Fruit fly (Drosophila melanogaster) whole organism, embryonic: ENCODE results near the gene scrt.

Experiments used
- ATbp ChIP-seq: fragments of 200-800 bp; sonication (Bioruptor generic); optimal IDR thresholded peaks from 2 replicates; lab custom pipeline; 2017; ENCODE audit warnings: missing biosample characterization, mild to moderate bottlenecking, missing genetic modification characterization, missing genetic modification reagents
- Ada2b ChIP-seq: fragments of 200-800 bp; sonication (Bioruptor generic); IDR thresholded peaks from 2 replicates; pipeline ENCODE4 v1.3.6; 2022; ENCODE audit warnings: missing biosample characterization, missing genetic modification characterization
- Atf6 ChIP-seq: fragments of 200-800 bp; sonication (Bioruptor generic); IDR thresholded peaks from 2 replicates; pipeline ENCODE4 v1.3.6; 2022; ENCODE audit warnings: missing biosample characterization, missing genetic modification characterization
- CG10959 ChIP-seq: fragments of 200-800 bp; sonication (Bioruptor generic); IDR thresholded peaks from 2 replicates; pipeline ENCODE4 v1.3.6; 2022; ENCODE audit warnings: missing biosample characterization, missing genetic modification characterization
- CG10979 ChIP-seq: fragments of 200-800 bp; sonication (Bioruptor generic); optimal IDR thresholded peaks from 2 replicates; lab custom pipeline; 2018; ENCODE audit warnings: missing biosample characterization, mild to moderate bottlenecking, missing genetic modification characterization, moderate library complexity
- CG11247 ChIP-seq: fragments of 200-800 bp; sonication (Bioruptor generic); IDR thresholded peaks from 2 replicates; pipeline ENCODE4 v1.3.6; 2022; ENCODE audit warnings: missing biosample characterization, missing genetic modification characterization
- CG11560 ChIP-seq: fragments of 200-800 bp; sonication (Bioruptor generic); IDR thresholded peaks from 3 replicates; pipeline ENCODE4 v1.3.6; 2022; ENCODE audit warnings: missing biosample characterization, missing genetic modification characterization
- CG12942 ChIP-seq: fragments of 200-800 bp; sonication (Bioruptor generic); optimal IDR thresholded peaks from 3 replicates; lab custom pipeline; 2016; ENCODE audit warnings: missing biosample characterization, missing genetic modification characterization
- CG16813 ChIP-seq: fragments of 200-800 bp; sonication (Bioruptor generic); IDR thresholded peaks from 3 replicates; pipeline ENCODE4 v1.3.6; 2022; ENCODE audit warnings: missing biosample characterization, missing genetic modification characterization; ENCODE audit not compliant: partially characterized antibody
- CG17328 ChIP-seq: fragments of 200-800 bp; sonication (Bioruptor generic); IDR thresholded peaks from 2 replicates; pipeline ENCODE4 v1.3.6; 2022; ENCODE audit warnings: missing biosample characterization, missing genetic modification characterization
- CG17361 ChIP-seq: fragments of 200-800 bp; sonication (Bioruptor generic); IDR thresholded peaks from 3 replicates; pipeline ENCODE4 v1.3.6; 2022; ENCODE audit warnings: missing biosample characterization, missing genetic modification characterization
- CG17385 ChIP-seq: fragments of 200-800 bp; sonication (Bioruptor generic); optimal IDR thresholded peaks from 3 replicates; lab custom pipeline; 2018; ENCODE audit warnings: missing biosample characterization, mild to moderate bottlenecking, missing genetic modification characterization
- CG3407 ChIP-seq: fragments of 200-800 bp; sonication (Bioruptor generic); optimal IDR thresholded peaks from 2 replicates; lab custom pipeline; 2018; ENCODE audit warnings: missing biosample characterization, mild to moderate bottlenecking, missing genetic modification characterization
- CG4707 ChIP-seq: fragments of 200-800 bp; sonication (Bioruptor generic); optimal IDR thresholded peaks from 2 replicates; lab custom pipeline; 2018; ENCODE audit warnings: missing biosample characterization, mild to moderate bottlenecking, missing genetic modification characterization, moderate library complexity
- CG4730 ChIP-seq: fragments of 200-800 bp; sonication (Bioruptor generic); IDR thresholded peaks from 2 replicates; pipeline ENCODE4 v1.3.6; 2022; ENCODE audit warnings: missing biosample characterization, missing genetic modification characterization
- CG8359 ChIP-seq: fragments of 200-800 bp; sonication (Bioruptor generic); optimal IDR thresholded peaks from 2 replicates; lab custom pipeline; 2017; ENCODE audit warnings: missing biosample characterization, mild to moderate bottlenecking, missing genetic modification characterization, borderline replicate concordance
- CG8765 ChIP-seq: fragments of 200-800 bp; sonication (Bioruptor generic); IDR thresholded peaks from 2 replicates; pipeline ENCODE4 v1.3.6; 2022; ENCODE audit warnings: missing biosample characterization, missing genetic modification characterization
- CHES-1-like ChIP-seq: fragments of 200-800 bp; sonication (Bioruptor generic); optimal IDR thresholded peaks from 2 replicates; lab custom pipeline; 2016; ENCODE audit warnings: missing biosample characterization, missing genetic modification characterization
- CTCF ChIP-seq: fragments of 200-800 bp; sonication (Bioruptor generic); optimal IDR thresholded peaks from 2 replicates; lab custom pipeline; 2017; ENCODE audit warnings: missing biosample characterization, mild to moderate bottlenecking, missing genetic modification characterization, moderate library complexity
- Chrac-16 ChIP-seq: fragments of 200-800 bp; sonication (Bioruptor generic); optimal IDR thresholded peaks from 3 replicates; lab custom pipeline; 2016; ENCODE audit warnings: missing biosample characterization, missing genetic modification characterization
- E2f2 ChIP-seq: fragments of 200-800 bp; sonication (Bioruptor generic); IDR thresholded peaks from 2 replicates; pipeline ENCODE4 v1.3.6; 2022; ENCODE audit warnings: missing biosample characterization, missing genetic modification characterization
- H2.0 ChIP-seq: fragments of 200-800 bp; sonication (Bioruptor generic); IDR thresholded peaks from 2 replicates; pipeline ENCODE4 v1.3.6; 2022; ENCODE audit warnings: missing biosample characterization, missing genetic modification characterization
- HLH54F ChIP-seq: fragments of 200-800 bp; sonication (Bioruptor generic); optimal IDR thresholded peaks from 3 replicates; lab custom pipeline; 2016; ENCODE audit warnings: missing biosample characterization, missing genetic modification characterization
- HLHmδ ChIP-seq: fragments of 200-800 bp; sonication (Bioruptor generic); optimal IDR thresholded peaks from 2 replicates; lab custom pipeline; 2018; ENCODE audit warnings: missing biosample characterization, mild to moderate bottlenecking, missing genetic modification characterization, moderate library complexity
- MESR4 ChIP-seq: fragments of 200-800 bp; sonication (Bioruptor generic); optimal IDR thresholded peaks from 2 replicates; lab custom pipeline; 2018; ENCODE audit warnings: missing biosample characterization, mild to moderate bottlenecking, missing genetic modification characterization, moderate library complexity
- NC2β ChIP-seq: fragments of 200-800 bp; sonication (Bioruptor generic); optimal IDR thresholded peaks from 2 replicates; lab custom pipeline; 2016; ENCODE audit warnings: missing biosample characterization, missing genetic modification characterization
- NFAT ChIP-seq: fragments of 200-800 bp; sonication (Bioruptor generic); IDR thresholded peaks from 2 replicates; pipeline ENCODE4 v1.3.6; 2022; ENCODE audit warnings: missing biosample characterization, missing genetic modification characterization
- Ravus ChIP-seq: fragments of 200-800 bp; sonication (Bioruptor generic); IDR thresholded peaks from 2 replicates; pipeline ENCODE4 v1.3.6; 2022; ENCODE audit warnings: missing biosample characterization, missing genetic modification characterization
- Rfx ChIP-seq: fragments of 200-800 bp; sonication (Bioruptor generic); IDR thresholded peaks from 2 replicates; pipeline ENCODE4 v1.3.6; 2022; ENCODE audit warnings: missing biosample characterization, missing genetic modification characterization
- Six4 ChIP-seq: fragments of 200-800 bp; sonication (Bioruptor generic); optimal IDR thresholded peaks from 2 replicates; lab custom pipeline; 2016; ENCODE audit warnings: missing biosample characterization, missing genetic modification characterization
- Trl ChIP-seq, 3 experiments: fragments of >200 bp in 2 of 3; fragments of 200-800 bp in 1 of 3; sonication (Bioruptor generic) in 1 of 3; optimal IDR thresholded peaks; 2 replicates in 1 of 3; 3 replicates in 2 of 3; lab custom pipeline; 2016 to 2017; ENCODE audit warnings: missing biosample characterization in 1 of 3, missing genetic modification characterization in 1 of 3
- abd-A ChIP-seq: fragments of 200-800 bp; sonication (Bioruptor generic); optimal IDR thresholded peaks from 3 replicates; lab custom pipeline; 2019; ENCODE audit warnings: missing biosample characterization, mild to moderate bottlenecking, missing genetic modification characterization, moderate library complexity
- bab2 ChIP-seq: fragments of 200-800 bp; sonication (Bioruptor generic); optimal IDR thresholded peaks from 2 replicates; lab custom pipeline; 2016; ENCODE audit warnings: missing biosample characterization, missing genetic modification characterization
- chif ChIP-seq, 2 experiments: fragments of 200-800 bp; sonication (Bioruptor generic); optimal IDR thresholded peaks; 3 replicates each; lab custom pipeline; 2016; ENCODE audit warnings: missing biosample characterization in 2 of 2, missing genetic modification characterization in 2 of 2
- croc ChIP-seq: fragments of 200-800 bp; sonication (Bioruptor generic); conservative IDR thresholded peaks from 3 replicates; pipeline ENCODE4 v1.3.6; 2022; ENCODE audit warnings: missing biosample characterization, missing genetic modification characterization
- danr ChIP-seq: fragments of 200-800 bp; sonication (Bioruptor generic); IDR thresholded peaks from 2 replicates; pipeline ENCODE4 v1.3.6; 2022; ENCODE audit warnings: missing biosample characterization, missing genetic modification characterization
- esg ChIP-seq: fragments of 200-800 bp; sonication (Bioruptor generic); conservative IDR thresholded peaks from 2 replicates; pipeline ENCODE4 v1.3.6; 2022; ENCODE audit warnings: missing biosample characterization, missing genetic modification characterization
- eve ChIP-seq, 2 experiments: fragments of >200 bp; optimal IDR thresholded peaks; 2 replicates each; lab custom pipeline; 2017; ENCODE audit warnings: missing biosample characterization in 2 of 2, missing genetic modification characterization in 2 of 2
- grau ChIP-seq: fragments of 200-800 bp; optimal IDR thresholded peaks from 3 replicates; lab custom pipeline; 2019; ENCODE audit warnings: missing biosample characterization, mild to moderate bottlenecking, missing genetic modification characterization, moderate library complexity
- odd ChIP-seq: fragments of 200-800 bp; sonication (Bioruptor generic); optimal IDR thresholded peaks from 2 replicates; lab custom pipeline; 2017; ENCODE audit warnings: missing biosample characterization, mild to moderate bottlenecking, missing genetic modification characterization
- pita ChIP-seq: fragments of 200-800 bp; sonication (Bioruptor generic); optimal IDR thresholded peaks from 2 replicates; lab custom pipeline; 2017; ENCODE audit warnings: missing biosample characterization, mild to moderate bottlenecking, missing genetic modification characterization
- run ChIP-seq: fragments of 200-800 bp; sonication (Bioruptor generic); optimal IDR thresholded peaks from 3 replicates; lab custom pipeline; 2018; ENCODE audit warnings: missing biosample characterization, mild to moderate bottlenecking, missing genetic modification characterization
- schlank ChIP-seq: fragments of 200-800 bp; sonication (Bioruptor generic); optimal IDR thresholded peaks from 2 replicates; lab custom pipeline; 2018; ENCODE audit warnings: missing biosample characterization, mild to moderate bottlenecking, missing genetic modification characterization
- sens ChIP-seq: fragments of 200-800 bp; sonication (Bioruptor generic); peaks from one replicate; lab custom pipeline; 2016; ENCODE audit warnings: missing biosample characterization, missing genetic modification characterization
- sima ChIP-seq: fragments of 200-800 bp; sonication (Bioruptor generic); optimal IDR thresholded peaks from 2 replicates; lab custom pipeline; 2016; ENCODE audit warnings: missing biosample characterization, missing genetic modification characterization
- slbo ChIP-seq: fragments of 200-800 bp; sonication (Bioruptor generic); IDR thresholded peaks from 2 replicates; pipeline ENCODE4 v1.3.6; 2022; ENCODE audit warnings: missing biosample characterization, missing genetic modification characterization
- slou ChIP-seq: fragments of 200-800 bp; sonication (Bioruptor generic); optimal IDR thresholded peaks from 3 replicates; lab custom pipeline; 2016; ENCODE audit warnings: missing biosample characterization, missing genetic modification characterization
- sqz ChIP-seq: fragments of 200-800 bp; sonication (Bioruptor generic); optimal IDR thresholded peaks from 3 replicates; lab custom pipeline; 2018; ENCODE audit warnings: missing biosample characterization, mild to moderate bottlenecking, missing genetic modification characterization
- tx ChIP-seq: fragments of 200-800 bp; sonication (Bioruptor generic); optimal IDR thresholded peaks from 2 replicates; lab custom pipeline; 2016; ENCODE audit warnings: missing biosample characterization, missing genetic modification characterization
- unc-4 ChIP-seq: fragments of 200-800 bp; sonication (Bioruptor generic); IDR thresholded peaks from 2 replicates; pipeline ENCODE4 v1.3.6; 2022; ENCODE audit warnings: missing biosample characterization, missing genetic modification characterization; ENCODE audit not compliant: partially characterized antibody
- unpg ChIP-seq: fragments of 200-800 bp; sonication (Bioruptor generic); optimal IDR thresholded peaks from 3 replicates; lab custom pipeline; 2018; ENCODE audit warnings: missing biosample characterization, mild to moderate bottlenecking, missing genetic modification characterization, moderate library complexity
- zen2 ChIP-seq: fragments of 200-800 bp; sonication (Bioruptor generic); IDR thresholded peaks from 3 replicates; pipeline ENCODE4 v1.3.6; 2022; ENCODE audit warnings: missing biosample characterization, missing genetic modification characterization; ENCODE audit not compliant: partially characterized antibody

The scrt gene

DNA sequence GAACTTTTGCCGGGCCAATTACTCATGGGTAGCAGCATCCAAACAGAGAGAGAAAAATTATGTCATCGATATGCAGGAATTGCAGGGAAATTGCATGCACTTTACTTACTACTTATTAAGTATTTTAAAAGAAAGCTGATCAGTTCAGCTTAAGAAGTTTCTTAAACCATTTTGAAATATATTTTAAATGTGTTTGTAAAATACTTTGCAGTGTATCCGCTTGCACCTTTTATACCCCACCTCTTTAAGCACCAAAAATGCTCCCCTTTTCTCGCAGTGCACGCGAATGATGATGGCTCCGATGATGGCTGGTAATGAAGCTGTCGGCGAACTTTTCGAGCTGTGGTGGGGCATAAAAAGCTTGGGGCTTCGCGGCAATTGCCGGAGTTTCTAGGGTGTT is 31.2 kb upstream of the scrt start, which contains the start of gene CG14984 (continued):
- TF ChIP-seq CG16813 (GFP tag; lab: Robert Waterston, UW) (no peak), chif (GFP tag; optimal IDR thresholded peaks at IDR 0.05; lab: Kevin White, UChicago) (peak in 1 of 2 experiments; percentile 42), MESR4 (GFP tag; lab: Kevin White, UChicago) (no peak), HLHmδ (GFP tag; lab: Kevin White, UChicago) (no peak), CG8765 (GFP tag; lab: Robert Waterston, UW) (0 out of 2 replicates have a peak, but pooled peaks have one; percentile 16), CG11560 (peak; percentile 50; the same call in 1 of the 3 replicates), abd-A (tag; lab: Kevin White, UChicago) (no peak), CG8359 (GFP tag; lab: Kevin White, UChicago) (no peak), esg (GFP tag; lab: Robert Waterston, UW) (0 out of 2 replicates have a peak, but pooled peaks have one; percentile 12), pita (no peak), NC2β (GFP tag; lab: Kevin White, UChicago) (no peak), Ada2b (GFP tag; lab: Robert Waterston, UW) (peak; percentile 60), bab2 (GFP tag; lab: Kevin White, UChicago) (peak; percentile 7), H2.0 (GFP tag; lab: Robert Waterston, UW) (no peak), CG3407 (GFP tag; lab: Kevin White, UChicago) (no peak), sima (no peak), CG4707 (GFP tag; lab: Kevin White, UChicago) (no peak), slbo (GFP tag; lab: Robert Waterston, UW) (peak; percentile 77), CTCF (GFP tag; lab: Kevin White, UChicago) (no peak), unc-4 (GFP tag; lab: Robert Waterston, UW) (no peak), slou (GFP tag; lab: Kevin White, UChicago) (no peak), croc (GFP tag; lab: Robert Waterston, UW) (no peak), CHES-1-like (no peak), eve (GFP tag; optimal IDR thresholded peaks at IDR 0.05; lab: Kevin White, UChicago) (no peak), danr (no peak), CG12942 (GFP tag; lab: Kevin White, UChicago) (no peak), odd (GFP tag; lab: Kevin White, UChicago) (no peak), sens (GFP tag; lab: Kevin White, UChicago) (no peak), E2f2 (no peak; the same call in 1 of the 2 replicates), sqz (GFP tag; lab: Kevin White, UChicago) (no peak), Atf6 (GFP tag; lab: Robert Waterston, UW) (peak; percentile 60), run (tag; lab: Kevin White, UChicago) (no peak), CG17361 (no peak; the same call in 1 of the 3 replicates), CG4730 (GFP tag; lab: Robert Waterston, UW) (no peak), ATbp (GFP tag; lab: Kevin White, UChicago) (no peak), unpg (GFP tag; lab: Kevin White, UChicago) (no peak), Rfx (peak; percentile 82), HLH54F (GFP tag; lab: Kevin White, UChicago) (peak; percentile 19), Ravus (GFP tag; lab: Robert Waterston, UW) (peak; percentile 36; the same call in 1 of the 2 replicates), grau (tag; lab: Kevin White, UChicago) (peak; percentile 39), CG17328 (GFP tag; lab: Robert Waterston, UW) (no peak), CG11247 (GFP tag; lab: Robert Waterston, UW) (0 out of 2 replicates have a peak, but pooled peaks have one; percentile 23), Chrac-16 (GFP tag; lab: Kevin White, UChicago) (no peak), zen2 (GFP tag; lab: Robert Waterston, UW) (no peak), CG10979 (no peak), schlank (tag; lab: Kevin White, UChicago) (no peak), CG10959 (GFP tag; lab: Robert Waterston, UW) (no peak), Six4 (peak; percentile 12), NFAT (peak; percentile 44), CG17385 (GFP tag; lab: Kevin White, UChicago) (no peak), tx (GFP tag; lab: Kevin White, UChicago) (no peak), Trl (optimal IDR thresholded peaks at IDR 0.05; lab: Kevin White, UChicago) (no peak), Trl (GFP tag; optimal IDR thresholded peaks at IDR 0.05; lab: Kevin White, UChicago) (no peak)
